Fruit fly (Drosophila melanogaster) whole organism: ENCODE results near the gene Zip88E.

Experiments used
- CG8478 ChIP-seq: fragments of >200 bp; optimal IDR thresholded peaks from 2 replicates; lab custom pipeline; 2018; ENCODE audit warnings: inconsistent platforms
- EcR ChIP-seq, 2 experiments: fragments of >200 bp; optimal IDR thresholded peaks; 2 replicates each; lab custom pipeline; 2017; ENCODE audit warnings: missing biosample characterization in 2 of 2, missing genetic modification characterization in 2 of 2, missing genetic modification reagents in 2 of 2
- usp ChIP-seq: fragments of >200 bp; optimal IDR thresholded peaks from 2 replicates; lab custom pipeline; 2017; ENCODE audit warnings: missing biosample characterization, missing genetic modification characterization, mixed read lengths

DNA sequence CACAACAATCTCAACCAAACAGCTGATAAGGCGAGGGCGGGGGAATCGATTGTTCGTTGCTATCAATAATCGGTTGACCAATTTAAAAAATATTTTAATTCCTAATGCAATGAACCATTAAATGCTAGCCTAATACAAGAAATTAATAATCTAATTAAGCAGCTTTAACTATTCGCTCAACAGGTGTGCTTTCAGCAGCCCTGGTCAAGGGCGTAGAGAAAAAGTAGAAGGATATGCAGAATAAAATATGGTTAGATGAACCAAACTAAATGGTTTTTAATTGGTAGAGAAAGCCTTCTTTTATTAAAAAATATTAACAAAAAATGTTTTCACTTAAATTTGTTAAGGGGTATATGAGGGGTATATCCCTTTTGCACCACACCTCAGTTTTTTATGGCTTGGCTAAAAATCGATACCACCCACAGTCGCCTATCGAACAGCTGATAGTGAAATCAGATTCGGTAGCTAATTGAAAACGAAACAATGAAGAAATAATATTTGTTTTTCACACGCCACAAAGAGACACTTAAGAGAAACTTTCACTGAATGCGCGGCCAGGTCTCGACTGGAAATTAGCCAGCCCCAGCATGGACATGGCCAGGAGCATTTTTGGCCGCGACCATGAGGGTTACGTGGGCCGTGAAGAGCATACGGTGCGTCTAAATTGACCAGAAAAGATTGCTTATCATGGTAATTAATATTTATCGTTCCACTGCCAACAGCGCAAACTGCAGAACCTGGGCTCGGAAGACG is 49.5 kb upstream of the Zip88E start, which contains the start of the genes SIDL and CG12241:
- TF ChIP-seq EcR (GFP tag; optimal IDR thresholded peaks at IDR 0.05; lab: Kevin White, UChicago) (no peak), usp (no peak), CG8478 (lab: Kevin White, UChicago) (no peak)
